Worm (Caenorhabditis elegans) whole organism, L1 larva: ENCODE data around the gene Y62H9A.13.

Source experiments
- blmp-1 ChIP-seq: fragments of 150-350 bp; optimal IDR thresholded peaks from 2 replicates; lab custom pipeline; 2014; ENCODE audit warnings: missing biosample characterization, missing genetic modification characterization
- dpl-1 ChIP-seq, 3 experiments: fragments of 150-350 bp in 2 of 3; sonication (generic microtip) in 1 of 3; optimal IDR thresholded peaks; 2 replicates each; lab custom pipeline; 2014 to 2017; ENCODE audit warnings: missing biosample characterization in 3 of 3, missing genetic modification characterization in 3 of 3, missing genetic modification reagents in 3 of 3
- elt-3 ChIP-seq, 6 experiments: fragments of 150-350 bp in 1 of 6; sonication (generic microtip); optimal IDR thresholded peaks; 2 replicates each; lab custom pipeline; 2017 to 2018; ENCODE audit warnings: missing biosample characterization in 6 of 6, missing genetic modification characterization in 6 of 6, inconsistent platforms in 1 of 6
- fkh-10 ChIP-seq: sonication (generic microtip); optimal IDR thresholded peaks from 2 replicates; lab custom pipeline; 2017; ENCODE audit warnings: missing biosample characterization, missing genetic modification reagents, missing genetic modification characterization
- lin-13 ChIP-seq: fragments of 150-350 bp; optimal IDR thresholded peaks from 2 replicates; lab custom pipeline; 2014; ENCODE audit warnings: missing biosample characterization, missing genetic modification reagents, missing genetic modification characterization
- lir-3 ChIP-seq: sonication (generic microtip); optimal IDR thresholded peaks from 2 replicates; lab custom pipeline; 2016; ENCODE audit warnings: mild to moderate bottlenecking, missing genetic modification characterization, moderate library complexity, missing compliant biosample characterization; ENCODE audit not compliant: poor library complexity
- mef-2 ChIP-seq: fragments of 150-350 bp; optimal IDR thresholded peaks from 2 replicates; lab custom pipeline; 2014; ENCODE audit warnings: missing biosample characterization, missing genetic modification characterization
- nhr-76 ChIP-seq: sonication (generic microtip); optimal IDR thresholded peaks from 2 replicates; lab custom pipeline; 2017; ENCODE audit warnings: missing biosample characterization, missing genetic modification characterization
- pag-3 ChIP-seq: sonication (generic microtip); optimal IDR thresholded peaks from 2 replicates; lab custom pipeline; 2017; ENCODE audit warnings: missing genetic modification characterization, mild to moderate bottlenecking, missing compliant biosample characterization, antibody characterized with exemption, borderline replicate concordance; ENCODE audit not compliant: insufficient read depth
- zag-1 ChIP-seq: fragments of 150-350 bp; optimal IDR thresholded peaks from 2 replicates; lab custom pipeline; 2014; ENCODE audit warnings: missing biosample characterization, missing genetic modification characterization
- ztf-11 ChIP-seq, 2 experiments: sonication (generic microtip); optimal IDR thresholded peaks; 2 replicates each; lab custom pipeline; 2016 to 2017; ENCODE audit warnings: missing genetic modification characterization in 2 of 2, missing biosample characterization in 1 of 2, missing compliant biosample characterization in 1 of 2

- no peak for TF ChIP-seq mef-2 (tag; lab: Kevin White, UChicago)
- no peak for TF ChIP-seq pag-3 (tag; lab: Kevin White, UChicago)
- TF ChIP-seq nhr-76 (tag; lab: Kevin White, UChicago), result no peak
- no peak for TF ChIP-seq dpl-1 (GFP tag; optimal IDR thresholded peaks at IDR 0.05; lab: Kevin White, UChicago)
- no peak for TF ChIP-seq elt-3 (tag; optimal IDR thresholded peaks at IDR 0.05; lab: Kevin White, UChicago)
- TF ChIP-seq blmp-1 (tag; lab: Kevin White, UChicago), result no peak
- TF ChIP-seq zag-1 (tag; lab: Kevin White, UChicago), result no peak
- no peak for TF ChIP-seq fkh-10
- TF ChIP-seq lin-13, result no peak
- TF ChIP-seq ztf-11 (tag; optimal IDR thresholded peaks at IDR 0.05; lab: Kevin White, UChicago), result no peak
- TF ChIP-seq lir-3 (tag; lab: Kevin White, UChicago), result no peak
These were observed 43.0 kb downstream of the Y62H9A.13 start, which contains the start of gene C49F5.8 for ce11 chrX:11959838-11960237.
